Fruit fly (Drosophila melanogaster) whole organism, embryonic: ENCODE data around the gene drn.

Source experiments
- Adf1 ChIP-seq: fragments of 200-800 bp; sonication (Bioruptor generic); IDR thresholded peaks from 2 replicates; pipeline ENCODE4 v1.3.6; 2022; ENCODE audit warnings: missing biosample characterization, missing genetic modification characterization
- Asciz ChIP-seq: fragments of 200-800 bp; sonication (Bioruptor generic); optimal IDR thresholded peaks from 2 replicates; lab custom pipeline; 2017; ENCODE audit warnings: missing biosample characterization, mild to moderate bottlenecking, missing genetic modification characterization, missing genetic modification reagents
- B-H2 ChIP-seq: fragments of 200-800 bp; sonication (Bioruptor generic); optimal IDR thresholded peaks from 2 replicates; lab custom pipeline; 2018; ENCODE audit warnings: missing biosample characterization, mild to moderate bottlenecking, missing genetic modification characterization
- CG10147 ChIP-seq: fragments of 200-800 bp; sonication (Bioruptor generic); optimal IDR thresholded peaks from 2 replicates; lab custom pipeline; 2019; ENCODE audit warnings: missing biosample characterization, mild to moderate bottlenecking, missing genetic modification characterization, moderate library complexity
- CG10209 ChIP-seq: fragments of 200-800 bp; sonication (Bioruptor generic); optimal IDR thresholded peaks from 3 replicates; lab custom pipeline; 2017; ENCODE audit warnings: missing biosample characterization, mild to moderate bottlenecking, missing genetic modification characterization, missing genetic modification reagents
- CG10431 ChIP-seq: fragments of 200-800 bp; sonication (Bioruptor generic); optimal IDR thresholded peaks from 3 replicates; lab custom pipeline; 2018; ENCODE audit warnings: missing biosample characterization, mild to moderate bottlenecking, missing genetic modification characterization
- CG12299 ChIP-seq: fragments of 200-800 bp; sonication (Bioruptor generic); optimal IDR thresholded peaks from 2 replicates; lab custom pipeline; 2018; ENCODE audit warnings: missing biosample characterization, mild to moderate bottlenecking, missing genetic modification characterization
- CG1233 ChIP-seq: fragments of 200-800 bp; sonication (Bioruptor generic); optimal IDR thresholded peaks from 4 replicates; lab custom pipeline; 2018; ENCODE audit warnings: missing biosample characterization, mild to moderate bottlenecking, missing genetic modification characterization
- CG12659 ChIP-seq: fragments of 200-800 bp; sonication (Bioruptor generic); optimal IDR thresholded peaks from 3 replicates; lab custom pipeline; 2017; ENCODE audit warnings: mild to moderate bottlenecking, missing biosample characterization, missing genetic modification reagents, missing genetic modification characterization
- CG12769 ChIP-seq: fragments of 200-800 bp; sonication (Bioruptor generic); optimal IDR thresholded peaks from 2 replicates; lab custom pipeline; 2019; ENCODE audit warnings: missing biosample characterization, mild to moderate bottlenecking, missing genetic modification characterization, moderate library complexity
- CG17568 ChIP-seq: fragments of 200-800 bp; sonication (Bioruptor generic); optimal IDR thresholded peaks from 2 replicates; lab custom pipeline; 2018; ENCODE audit warnings: missing biosample characterization, mild to moderate bottlenecking, missing genetic modification characterization, moderate library complexity
- CG17829 ChIP-seq: fragments of 200-800 bp; optimal IDR thresholded peaks from 2 replicates; lab custom pipeline; 2019; ENCODE audit warnings: missing biosample characterization, mild to moderate bottlenecking, missing genetic modification characterization, moderate library complexity
- CG18764 ChIP-seq: fragments of 200-800 bp; sonication (Bioruptor generic); optimal IDR thresholded peaks from 3 replicates; lab custom pipeline; 2016; ENCODE audit warnings: missing biosample characterization, missing genetic modification characterization
- CG2116 ChIP-seq: fragments of 200-800 bp; sonication (Bioruptor generic); optimal IDR thresholded peaks from 3 replicates; lab custom pipeline; 2018; ENCODE audit warnings: missing biosample characterization, mild to moderate bottlenecking, missing genetic modification characterization
- CG2120 ChIP-seq: fragments of 200-800 bp; sonication (Bioruptor generic); optimal IDR thresholded peaks from 3 replicates; lab custom pipeline; 2016; ENCODE audit warnings: missing biosample characterization, missing genetic modification characterization
- CG31441 ChIP-seq: fragments of 200-800 bp; sonication (Bioruptor generic); IDR thresholded peaks from 2 replicates; pipeline ENCODE4 v1.3.6; 2022; ENCODE audit warnings: missing biosample characterization, missing genetic modification characterization
- CG33213 ChIP-seq: fragments of 200-800 bp; sonication (Bioruptor generic); optimal IDR thresholded peaks from 3 replicates; lab custom pipeline; 2016; ENCODE audit warnings: missing biosample characterization, missing genetic modification characterization
- CG34422 ChIP-seq: fragments of 200-800 bp; sonication (Bioruptor generic); IDR thresholded peaks from 3 replicates; pipeline ENCODE4 v1.3.6; 2022; ENCODE audit warnings: missing biosample characterization, missing genetic modification characterization
- CG42726 ChIP-seq: fragments of 200-800 bp; sonication (Bioruptor generic); IDR thresholded peaks from 2 replicates; pipeline ENCODE4 v1.3.6; 2022; ENCODE audit warnings: missing biosample characterization, missing genetic modification characterization; ENCODE audit not compliant: partially characterized antibody
- CG4707 ChIP-seq: fragments of 200-800 bp; sonication (Bioruptor generic); optimal IDR thresholded peaks from 2 replicates; lab custom pipeline; 2018; ENCODE audit warnings: missing biosample characterization, mild to moderate bottlenecking, missing genetic modification characterization, moderate library complexity
- CG8281 ChIP-seq: fragments of 200-800 bp; sonication (Bioruptor generic); optimal IDR thresholded peaks from 2 replicates; lab custom pipeline; 2018; ENCODE audit warnings: missing biosample characterization, mild to moderate bottlenecking, missing genetic modification characterization, moderate library complexity
- Deaf1 ChIP-seq: fragments of 200-800 bp; optimal IDR thresholded peaks from 3 replicates; lab custom pipeline; 2019; ENCODE audit warnings: missing biosample characterization, mild to moderate bottlenecking, missing genetic modification characterization, moderate library complexity
- Gsc ChIP-seq: fragments of 200-800 bp; sonication (Bioruptor generic); IDR thresholded peaks from 2 replicates; pipeline ENCODE4 v1.3.6; 2022; ENCODE audit warnings: missing biosample characterization, missing genetic modification characterization
- HLHmδ ChIP-seq: fragments of 200-800 bp; sonication (Bioruptor generic); optimal IDR thresholded peaks from 2 replicates; lab custom pipeline; 2018; ENCODE audit warnings: missing biosample characterization, mild to moderate bottlenecking, missing genetic modification characterization, moderate library complexity
- Lim3 ChIP-seq: fragments of 200-800 bp; sonication (Bioruptor generic); IDR thresholded peaks from 2 replicates; pipeline ENCODE4 v1.3.6; 2022; ENCODE audit warnings: missing biosample characterization, missing genetic modification characterization
- YL-1 ChIP-seq: fragments of 200-800 bp; sonication (Bioruptor generic); optimal IDR thresholded peaks from 3 replicates; lab custom pipeline; 2017; ENCODE audit warnings: missing biosample characterization, mild to moderate bottlenecking, missing genetic modification characterization
- ap ChIP-seq: fragments of 200-800 bp; sonication (Bioruptor generic); IDR thresholded peaks from 2 replicates; pipeline ENCODE4 v1.3.6; 2022; ENCODE audit warnings: missing biosample characterization, missing genetic modification characterization
- ato ChIP-seq: fragments of 200-800 bp; sonication (Bioruptor generic); IDR thresholded peaks from 2 replicates; pipeline ENCODE4 v1.3.6; 2022; ENCODE audit warnings: missing biosample characterization, missing genetic modification characterization; ENCODE audit not compliant: partially characterized antibody
- bab2 ChIP-seq: fragments of 200-800 bp; sonication (Bioruptor generic); optimal IDR thresholded peaks from 2 replicates; lab custom pipeline; 2016; ENCODE audit warnings: missing biosample characterization, missing genetic modification characterization
- bowl ChIP-seq: fragments of 200-800 bp; sonication (Bioruptor generic); IDR thresholded peaks from 2 replicates; pipeline ENCODE4 v1.3.6; 2022; ENCODE audit warnings: missing biosample characterization, missing genetic modification characterization
- croc ChIP-seq: fragments of 200-800 bp; sonication (Bioruptor generic); conservative IDR thresholded peaks from 3 replicates; pipeline ENCODE4 v1.3.6; 2022; ENCODE audit warnings: missing biosample characterization, missing genetic modification characterization
- crp ChIP-seq, 2 experiments: fragments of 200-800 bp; sonication (Bioruptor generic); optimal IDR thresholded peaks; 2 replicates in 1 of 2; 3 replicates in 1 of 2; lab custom pipeline; 2017; ENCODE audit warnings: missing biosample characterization in 2 of 2, missing genetic modification characterization in 2 of 2, mild to moderate bottlenecking in 1 of 2, moderate library complexity in 1 of 2
- disco-r ChIP-seq: fragments of 200-800 bp; sonication (Bioruptor generic); optimal IDR thresholded peaks from 2 replicates; lab custom pipeline; 2016; ENCODE audit warnings: missing biosample characterization, missing genetic modification characterization
- exex ChIP-seq: fragments of 200-800 bp; sonication (Bioruptor generic); optimal IDR thresholded peaks from 4 replicates; lab custom pipeline; 2018; ENCODE audit warnings: missing biosample characterization, mild to moderate bottlenecking, missing genetic modification characterization, moderate library complexity
- kni ChIP-seq: fragments of 200-800 bp; sonication (Bioruptor generic); optimal IDR thresholded peaks from 3 replicates; lab custom pipeline; 2017; ENCODE audit warnings: mild to moderate bottlenecking, missing biosample characterization, missing genetic modification reagents, missing genetic modification characterization
- mirr ChIP-seq: fragments of 200-800 bp; sonication (Bioruptor generic); optimal IDR thresholded peaks from 3 replicates; lab custom pipeline; 2018; ENCODE audit warnings: missing biosample characterization, mild to moderate bottlenecking, missing genetic modification characterization
- nau ChIP-seq: fragments of 200-800 bp; sonication (Bioruptor generic); optimal IDR thresholded peaks from 3 replicates; lab custom pipeline; 2017; ENCODE audit warnings: missing biosample characterization, mild to moderate bottlenecking, missing genetic modification characterization, missing genetic modification reagents
- nerfin-2 ChIP-seq: fragments of 200-800 bp; sonication (Bioruptor generic); IDR thresholded peaks from 2 replicates; pipeline ENCODE4 v1.3.6; 2022; ENCODE audit warnings: missing biosample characterization, missing genetic modification characterization; ENCODE audit not compliant: partially characterized antibody
- odd ChIP-seq: fragments of 200-800 bp; sonication (Bioruptor generic); optimal IDR thresholded peaks from 2 replicates; lab custom pipeline; 2017; ENCODE audit warnings: missing biosample characterization, mild to moderate bottlenecking, missing genetic modification characterization
- onecut ChIP-seq: fragments of 200-800 bp; sonication (Bioruptor generic); IDR thresholded peaks from 2 replicates; pipeline ENCODE4 v1.3.6; 2022; ENCODE audit warnings: missing biosample characterization, missing genetic modification characterization
- row ChIP-seq: fragments of 200-800 bp; sonication (Bioruptor generic); IDR thresholded peaks from 3 replicates; pipeline ENCODE4 v1.3.6; 2022; ENCODE audit warnings: missing biosample characterization, missing genetic modification characterization
- salm ChIP-seq: fragments of 200-800 bp; sonication (Bioruptor generic); optimal IDR thresholded peaks from 2 replicates; lab custom pipeline; 2018; ENCODE audit warnings: missing biosample characterization, mild to moderate bottlenecking, missing genetic modification characterization
- schlank ChIP-seq: fragments of 200-800 bp; sonication (Bioruptor generic); optimal IDR thresholded peaks from 2 replicates; lab custom pipeline; 2018; ENCODE audit warnings: missing biosample characterization, mild to moderate bottlenecking, missing genetic modification characterization
- sqz ChIP-seq: fragments of 200-800 bp; sonication (Bioruptor generic); optimal IDR thresholded peaks from 3 replicates; lab custom pipeline; 2018; ENCODE audit warnings: missing biosample characterization, mild to moderate bottlenecking, missing genetic modification characterization
- tap ChIP-seq: fragments of 200-800 bp; optimal IDR thresholded peaks from 3 replicates; lab custom pipeline; 2019; ENCODE audit warnings: missing biosample characterization, mild to moderate bottlenecking, missing genetic modification characterization, moderate library complexity
- unpg ChIP-seq: fragments of 200-800 bp; sonication (Bioruptor generic); optimal IDR thresholded peaks from 3 replicates; lab custom pipeline; 2018; ENCODE audit warnings: missing biosample characterization, mild to moderate bottlenecking, missing genetic modification characterization, moderate library complexity
- vfl ChIP-seq: fragments of 200-800 bp; sonication (Bioruptor generic); optimal IDR thresholded peaks from 2 replicates; lab custom pipeline; 2016; ENCODE audit warnings: missing biosample characterization, missing genetic modification characterization
- zen2 ChIP-seq: fragments of 200-800 bp; sonication (Bioruptor generic); IDR thresholded peaks from 3 replicates; pipeline ENCODE4 v1.3.6; 2022; ENCODE audit warnings: missing biosample characterization, missing genetic modification characterization; ENCODE audit not compliant: partially characterized antibody
- zfh1 ChIP-seq: fragments of 200-800 bp; sonication (Bioruptor generic); IDR thresholded peaks from 3 replicates; pipeline ENCODE4 v1.3.6; 2022; ENCODE audit warnings: missing biosample characterization, missing genetic modification characterization

Gene drn

dm6 chr3R:9342248-9342882 is 2.3 kb downstream of the drn start (continued):
- TF ChIP-seq CG12659 (GFP tag; lab: Kevin White, UChicago), result peak; percentile 60
- TF ChIP-seq Adf1, result peak; percentile 17; the same call in 1 of the 2 replicates
- TF ChIP-seq tap (tag; lab: Kevin White, UChicago), result peak; percentile 70
- peak; percentile 36 for TF ChIP-seq CG12769 (tag; lab: Kevin White, UChicago)
- peak; percentile 48 for TF ChIP-seq CG17568 (GFP tag; lab: Kevin White, UChicago)
- no peak for TF ChIP-seq disco-r (GFP tag; lab: Kevin White, UChicago)
- no peak for TF ChIP-seq bowl (GFP tag; lab: Robert Waterston, UW)
- TF ChIP-seq schlank (tag; lab: Kevin White, UChicago), result peak; percentile 39
- TF ChIP-seq ap (GFP tag; lab: Robert Waterston, UW), result no peak
- no peak for TF ChIP-seq crp (GFP tag; optimal IDR thresholded peaks at IDR 0.05; lab: Kevin White, UChicago)
- no peak for TF ChIP-seq croc
- TF ChIP-seq vfl (GFP tag; lab: Kevin White, UChicago), result peak; percentile 36
- no peak for TF ChIP-seq Lim3
- TF ChIP-seq salm, result peak; percentile 12
- TF ChIP-seq onecut (GFP tag; lab: Robert Waterston, UW), result peak; percentile 50
- TF ChIP-seq CG10147 (GFP tag; lab: Kevin White, UChicago), result no peak
- peak; percentile 34; the same call in 1 of the 3 replicates for TF ChIP-seq CG34422 (GFP tag; lab: Robert Waterston, UW)
- TF ChIP-seq CG18764 (GFP tag; lab: Kevin White, UChicago), result no peak
- TF ChIP-seq unpg (GFP tag; lab: Kevin White, UChicago), result peak; percentile 65
- TF ChIP-seq Asciz (GFP tag; lab: Kevin White, UChicago), result peak; percentile 70
- TF ChIP-seq Deaf1 (tag; lab: Kevin White, UChicago), result peak; percentile 50
- TF ChIP-seq CG10431 (GFP tag; lab: Kevin White, UChicago), result peak; percentile 31
- no peak for TF ChIP-seq bab2 (GFP tag; lab: Kevin White, UChicago)
- TF ChIP-seq sqz (GFP tag; lab: Kevin White, UChicago), result peak; percentile 68
- TF ChIP-seq mirr (GFP tag; lab: Kevin White, UChicago), result peak; percentile 51
- TF ChIP-seq zen2 (GFP tag; lab: Robert Waterston, UW), result no peak
- peak; percentile 96 for TF ChIP-seq HLHmδ
- peak; percentile 4 for TF ChIP-seq CG2120 (GFP tag; lab: Kevin White, UChicago)
- TF ChIP-seq zfh1 (GFP tag; lab: Robert Waterston, UW), result peak; percentile 63; the same call in 1 of the 3 replicates
- peak; percentile 17 for TF ChIP-seq CG10209 (GFP tag; lab: Kevin White, UChicago)
- peak; percentile 78 for TF ChIP-seq CG4707 (GFP tag; lab: Kevin White, UChicago)
- peak; percentile 16 for TF ChIP-seq CG2116 (GFP tag; lab: Kevin White, UChicago)
- TF ChIP-seq CG12299, result peak; percentile 81
- TF ChIP-seq ato (GFP tag; lab: Robert Waterston, UW), result no peak
- peak; percentile 24 for TF ChIP-seq nau (GFP tag; lab: Kevin White, UChicago)
- no peak for TF ChIP-seq Gsc (GFP tag; lab: Robert Waterston, UW)
- TF ChIP-seq CG8281 (tag; lab: Kevin White, UChicago), result no peak
- TF ChIP-seq kni (GFP tag; lab: Kevin White, UChicago), result no peak
- peak; percentile 64 for TF ChIP-seq CG17829 (tag; lab: Kevin White, UChicago)
- TF ChIP-seq nerfin-2, result no peak
- peak; percentile 8 for TF ChIP-seq CG33213
- peak; percentile 62 for TF ChIP-seq CG1233 (GFP tag; lab: Kevin White, UChicago)
- TF ChIP-seq row (GFP tag; lab: Robert Waterston, UW), result peak; percentile 41; the same call in 1 of the 3 replicates
- no peak for TF ChIP-seq exex (tag; lab: Kevin White, UChicago)
- peak; percentile 65 for TF ChIP-seq odd
- no peak for TF ChIP-seq CG42726 (GFP tag; lab: Robert Waterston, UW)
- TF ChIP-seq YL-1 (GFP tag; lab: Kevin White, UChicago), result peak; percentile 7
- TF ChIP-seq B-H2 (GFP tag; lab: Kevin White, UChicago), result peak; percentile 81
- TF ChIP-seq CG31441 (GFP tag; lab: Robert Waterston, UW), result peak; percentile 57
